Fruit fly (Drosophila melanogaster): ENCODE data around the gene CG17249.

DNA sequence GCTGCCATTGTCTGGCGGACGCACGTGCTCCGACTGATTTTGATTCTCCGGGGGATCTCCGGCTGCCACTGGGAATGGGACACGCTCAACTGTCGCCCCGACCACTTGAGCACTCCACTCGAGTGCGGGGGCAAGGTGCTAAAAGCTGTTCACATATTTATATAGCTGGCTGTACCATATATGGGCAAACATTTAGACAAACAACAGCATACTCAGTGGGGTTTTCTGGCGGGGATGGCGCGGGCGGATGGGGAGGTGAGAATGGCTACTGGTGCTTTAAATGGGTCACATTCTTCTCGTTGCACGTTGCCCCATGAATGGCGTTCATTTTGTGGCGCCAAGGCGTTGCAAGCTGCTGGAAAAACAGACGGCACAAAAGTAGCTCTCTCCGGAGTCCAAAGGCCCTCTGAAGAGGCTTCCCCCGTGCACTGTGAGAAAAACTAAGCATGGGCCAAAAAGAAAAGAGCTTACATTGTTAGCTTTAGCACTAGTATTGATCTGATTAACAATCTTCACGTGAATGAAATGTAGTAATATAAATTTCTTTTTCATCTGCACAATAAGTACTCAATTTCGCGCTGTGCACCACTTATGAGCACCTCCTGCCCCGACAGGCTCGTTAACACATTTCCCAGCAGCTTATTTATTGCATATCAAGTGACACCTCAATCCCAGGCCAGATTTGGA is 43.6 kb upstream of the CG17249 start:
- TF ChIP-seq EcR (GFP tag; optimal IDR thresholded peaks at IDR 0.05): no peak
- TF ChIP-seq Snoo (tag; optimal IDR thresholded peaks at IDR 0.05): peak; percentile 54
- peak; percentile 70 for TF ChIP-seq gl (tag; optimal IDR thresholded peaks at IDR 0.05)
- peak; percentile 28 for TF ChIP-seq D1 (tag; optimal IDR thresholded peaks at IDR 0.05)
- TF ChIP-seq fd96Ca (GFP tag; IDR thresholded peaks at IDR 0.05): peak; percentile 86
- TF ChIP-seq CG4496 (GFP tag; IDR thresholded peaks at IDR 0.05): peak; percentile 86
